Fruit fly (Drosophila melanogaster) whole organism, embryonic: ENCODE results near the gene Hexo1.

Experiments
- Abd-B ChIP-seq: fragments of 200-800 bp; sonication (Bioruptor generic); optimal IDR thresholded peaks from 2 replicates; lab custom pipeline; 2018; ENCODE audit warnings: missing biosample characterization, mild to moderate bottlenecking, missing genetic modification characterization, moderate library complexity
- Aef1 ChIP-seq: fragments of 200-800 bp; sonication (Bioruptor generic); IDR thresholded peaks from 3 replicates; pipeline ENCODE4 v1.3.6; 2022; ENCODE audit warnings: missing biosample characterization, missing genetic modification characterization
- CG10274 ChIP-seq: fragments of 200-800 bp; sonication (Bioruptor generic); optimal IDR thresholded peaks from 3 replicates; lab custom pipeline; 2017; ENCODE audit warnings: missing biosample characterization, mild to moderate bottlenecking, missing genetic modification characterization
- CG10431 ChIP-seq: fragments of 200-800 bp; sonication (Bioruptor generic); optimal IDR thresholded peaks from 3 replicates; lab custom pipeline; 2018; ENCODE audit warnings: missing biosample characterization, mild to moderate bottlenecking, missing genetic modification characterization
- CG10654 ChIP-seq: fragments of 200-800 bp; sonication (Bioruptor generic); optimal IDR thresholded peaks from 2 replicates; lab custom pipeline; 2016; ENCODE audit warnings: missing biosample characterization, missing genetic modification characterization
- CG12744 ChIP-seq: fragments of 200-800 bp; sonication (Bioruptor generic); optimal IDR thresholded peaks from 2 replicates; lab custom pipeline; 2016; ENCODE audit warnings: missing biosample characterization, missing genetic modification characterization
- CG12942 ChIP-seq: fragments of 200-800 bp; sonication (Bioruptor generic); optimal IDR thresholded peaks from 3 replicates; lab custom pipeline; 2016; ENCODE audit warnings: missing biosample characterization, missing genetic modification characterization
- CG13287 ChIP-seq: fragments of 200-800 bp; sonication (Bioruptor generic); IDR thresholded peaks from 2 replicates; pipeline ENCODE4 v1.3.6; 2022; ENCODE audit warnings: missing biosample characterization, missing genetic modification characterization; ENCODE audit not compliant: partially characterized antibody
- CG14710 ChIP-seq: fragments of 200-800 bp; sonication (Bioruptor generic); optimal IDR thresholded peaks from 3 replicates; lab custom pipeline; 2019; ENCODE audit warnings: missing biosample characterization, mild to moderate bottlenecking, missing genetic modification characterization, moderate library complexity
- CG14965 ChIP-seq: fragments of 200-800 bp; sonication (Bioruptor generic); optimal IDR thresholded peaks from 2 replicates; lab custom pipeline; 2016; ENCODE audit warnings: missing biosample characterization, missing genetic modification characterization, borderline replicate concordance
- CG1529 ChIP-seq: fragments of 200-800 bp; sonication (Bioruptor generic); optimal IDR thresholded peaks from 3 replicates; lab custom pipeline; 2018; ENCODE audit warnings: missing biosample characterization, missing genetic modification characterization
- CG17328 ChIP-seq: fragments of 200-800 bp; sonication (Bioruptor generic); IDR thresholded peaks from 2 replicates; pipeline ENCODE4 v1.3.6; 2022; ENCODE audit warnings: missing biosample characterization, missing genetic modification characterization
- CG2199 ChIP-seq: fragments of 200-800 bp; sonication (Bioruptor generic); IDR thresholded peaks from 3 replicates; pipeline ENCODE4 v1.3.6; 2022; ENCODE audit warnings: missing biosample characterization, missing genetic modification characterization
- CG31441 ChIP-seq: fragments of 200-800 bp; sonication (Bioruptor generic); IDR thresholded peaks from 2 replicates; pipeline ENCODE4 v1.3.6; 2022; ENCODE audit warnings: missing biosample characterization, missing genetic modification characterization
- CG34422 ChIP-seq: fragments of 200-800 bp; sonication (Bioruptor generic); IDR thresholded peaks from 3 replicates; pipeline ENCODE4 v1.3.6; 2022; ENCODE audit warnings: missing biosample characterization, missing genetic modification characterization
- CG3995 ChIP-seq: fragments of 200-800 bp; sonication (Bioruptor generic); optimal IDR thresholded peaks from 3 replicates; lab custom pipeline; 2016; ENCODE audit warnings: missing biosample characterization, missing genetic modification characterization
- CG5245 ChIP-seq: fragments of 200-800 bp; sonication (Bioruptor generic); optimal IDR thresholded peaks from 3 replicates; lab custom pipeline; 2016; ENCODE audit warnings: missing biosample characterization, missing genetic modification characterization
- CG6254 ChIP-seq: fragments of 200-800 bp; sonication (Bioruptor generic); optimal IDR thresholded peaks from 3 replicates; lab custom pipeline; 2017; ENCODE audit warnings: mild to moderate bottlenecking, missing biosample characterization, missing genetic modification reagents, missing genetic modification characterization
- CG7928 ChIP-seq: fragments of 200-800 bp; sonication (Bioruptor generic); optimal IDR thresholded peaks from 2 replicates; lab custom pipeline; 2017; ENCODE audit warnings: missing biosample characterization, mild to moderate bottlenecking, missing genetic modification characterization
- CrebB ChIP-seq: fragments of 200-800 bp; sonication (Bioruptor generic); optimal IDR thresholded peaks from 3 replicates; lab custom pipeline; 2018; ENCODE audit warnings: missing biosample characterization, mild to moderate bottlenecking, missing genetic modification characterization
- Dll ChIP-seq: fragments of 200-800 bp; sonication (Bioruptor generic); IDR thresholded peaks from 4 replicates; pipeline ENCODE4 v1.3.6; 2022; ENCODE audit warnings: missing biosample characterization, missing genetic modification characterization; ENCODE audit not compliant: partially characterized antibody
- H2.0 ChIP-seq: fragments of 200-800 bp; sonication (Bioruptor generic); IDR thresholded peaks from 2 replicates; pipeline ENCODE4 v1.3.6; 2022; ENCODE audit warnings: missing biosample characterization, missing genetic modification characterization
- HLHmδ ChIP-seq: fragments of 200-800 bp; sonication (Bioruptor generic); optimal IDR thresholded peaks from 2 replicates; lab custom pipeline; 2018; ENCODE audit warnings: missing biosample characterization, mild to moderate bottlenecking, missing genetic modification characterization, moderate library complexity
- HmgD ChIP-seq: fragments of 200-800 bp; sonication (Bioruptor generic); optimal IDR thresholded peaks from 3 replicates; lab custom pipeline; 2016; ENCODE audit warnings: missing biosample characterization, missing genetic modification characterization
- Hr3 ChIP-seq: fragments of 200-800 bp; sonication (Bioruptor generic); optimal IDR thresholded peaks from 3 replicates; lab custom pipeline; 2016; ENCODE audit warnings: missing biosample characterization, missing genetic modification characterization
- Hr39 ChIP-seq: fragments of >200 bp; optimal IDR thresholded peaks from 2 replicates; lab custom pipeline; 2017
- Lhr ChIP-seq: fragments of 200-800 bp; sonication (Bioruptor generic); optimal IDR thresholded peaks from 3 replicates; lab custom pipeline; 2017; ENCODE audit warnings: mild to moderate bottlenecking, missing biosample characterization, missing genetic modification reagents, missing genetic modification characterization
- MBD-R2 ChIP-seq: fragments of 200-800 bp; sonication (Bioruptor generic); IDR thresholded peaks from 2 replicates; pipeline ENCODE4 v1.3.6; 2022; ENCODE audit warnings: missing biosample characterization, missing genetic modification characterization
- Optix ChIP-seq: fragments of 200-800 bp; sonication (Bioruptor generic); IDR thresholded peaks from 3 replicates; pipeline ENCODE4 v1.3.6; 2022; ENCODE audit warnings: missing biosample characterization, missing genetic modification characterization
- Ravus ChIP-seq: fragments of 200-800 bp; sonication (Bioruptor generic); IDR thresholded peaks from 2 replicates; pipeline ENCODE4 v1.3.6; 2022; ENCODE audit warnings: missing biosample characterization, missing genetic modification characterization
- Rfx ChIP-seq: fragments of 200-800 bp; sonication (Bioruptor generic); IDR thresholded peaks from 2 replicates; pipeline ENCODE4 v1.3.6; 2022; ENCODE audit warnings: missing biosample characterization, missing genetic modification characterization
- Stat92E ChIP-seq, 3 experiments: fragments of >200 bp in 2 of 3; fragments of 200-800 bp in 1 of 3; sonication (Bioruptor generic) in 1 of 3; optimal IDR thresholded peaks; 2 replicates each; lab custom pipeline; 2017 to 2019; ENCODE audit warnings: missing biosample characterization in 3 of 3, missing genetic modification characterization in 3 of 3, mild to moderate bottlenecking in 1 of 3, moderate library complexity in 1 of 3
- YL-1 ChIP-seq: fragments of 200-800 bp; sonication (Bioruptor generic); optimal IDR thresholded peaks from 3 replicates; lab custom pipeline; 2017; ENCODE audit warnings: missing biosample characterization, mild to moderate bottlenecking, missing genetic modification characterization
- chif ChIP-seq, 2 experiments: fragments of 200-800 bp; sonication (Bioruptor generic); optimal IDR thresholded peaks; 3 replicates each; lab custom pipeline; 2016; ENCODE audit warnings: missing biosample characterization in 2 of 2, missing genetic modification characterization in 2 of 2
- crp ChIP-seq, 2 experiments: fragments of 200-800 bp; sonication (Bioruptor generic); optimal IDR thresholded peaks; 2 replicates in 1 of 2; 3 replicates in 1 of 2; lab custom pipeline; 2017; ENCODE audit warnings: missing biosample characterization in 2 of 2, missing genetic modification characterization in 2 of 2, mild to moderate bottlenecking in 1 of 2, moderate library complexity in 1 of 2
- dan ChIP-seq: fragments of 200-800 bp; sonication (Bioruptor generic); IDR thresholded peaks from 2 replicates; pipeline ENCODE4 v1.3.6; 2022; ENCODE audit warnings: missing biosample characterization, missing genetic modification characterization
- dm ChIP-seq: fragments of 200-800 bp; sonication (Bioruptor generic); optimal IDR thresholded peaks from 3 replicates; lab custom pipeline; 2016; ENCODE audit warnings: missing biosample characterization, missing genetic modification characterization
- dpn ChIP-seq, 2 experiments: fragments of 200-800 bp; sonication (Bioruptor generic); optimal IDR thresholded peaks; 3 replicates each; lab custom pipeline; 2016; ENCODE audit warnings: missing biosample characterization in 2 of 2, missing genetic modification characterization in 2 of 2
- gfzf ChIP-seq: fragments of 200-800 bp; sonication (Bioruptor generic); optimal IDR thresholded peaks from 2 replicates; lab custom pipeline; 2016; ENCODE audit warnings: missing biosample characterization, mild to moderate bottlenecking, missing genetic modification characterization, moderate library complexity
- gro ChIP-seq: fragments of 200-800 bp; sonication (Bioruptor generic); optimal IDR thresholded peaks from 2 replicates; lab custom pipeline; 2016; ENCODE audit warnings: missing biosample characterization, missing genetic modification characterization
- her ChIP-seq: fragments of 200-800 bp; sonication (Bioruptor generic); optimal IDR thresholded peaks from 2 replicates; lab custom pipeline; 2016; ENCODE audit warnings: missing biosample characterization, missing genetic modification characterization
- inv ChIP-seq: fragments of 200-800 bp; sonication (Bioruptor generic); IDR thresholded peaks from 2 replicates; pipeline ENCODE4 v1.3.6; 2022; ENCODE audit warnings: missing biosample characterization, missing genetic modification characterization; ENCODE audit not compliant: partially characterized antibody
- kay ChIP-seq: fragments of 200-800 bp; sonication (Bioruptor generic); optimal IDR thresholded peaks from 2 replicates; lab custom pipeline; 2016; ENCODE audit warnings: missing biosample characterization, missing genetic modification characterization
- phol ChIP-seq: fragments of 200-800 bp; sonication (Bioruptor generic); optimal IDR thresholded peaks from 3 replicates; lab custom pipeline; 2018; ENCODE audit warnings: missing biosample characterization, mild to moderate bottlenecking, missing genetic modification characterization, moderate library complexity
- pros ChIP-seq: fragments of 200-800 bp; sonication (Bioruptor generic); optimal IDR thresholded peaks from 3 replicates; lab custom pipeline; 2019; ENCODE audit warnings: missing biosample characterization, mild to moderate bottlenecking, missing genetic modification characterization, moderate library complexity
- pzg ChIP-seq: fragments of 200-800 bp; sonication (Bioruptor generic); optimal IDR thresholded peaks from 3 replicates; lab custom pipeline; 2018; ENCODE audit warnings: missing biosample characterization, mild to moderate bottlenecking, missing genetic modification characterization, moderate library complexity
- row ChIP-seq: fragments of 200-800 bp; sonication (Bioruptor generic); IDR thresholded peaks from 3 replicates; pipeline ENCODE4 v1.3.6; 2022; ENCODE audit warnings: missing biosample characterization, missing genetic modification characterization
- sd ChIP-seq: fragments of 200-800 bp; sonication (Bioruptor generic); optimal IDR thresholded peaks from 3 replicates; lab custom pipeline; 2018; ENCODE audit warnings: missing biosample characterization, mild to moderate bottlenecking, missing genetic modification characterization, moderate library complexity
- sens ChIP-seq: fragments of 200-800 bp; sonication (Bioruptor generic); peaks from one replicate; lab custom pipeline; 2016; ENCODE audit warnings: missing biosample characterization, missing genetic modification characterization
- stwl ChIP-seq: fragments of 200-800 bp; sonication (Bioruptor generic); optimal IDR thresholded peaks from 3 replicates; lab custom pipeline; 2018; ENCODE audit warnings: missing biosample characterization, mild to moderate bottlenecking, missing genetic modification characterization, moderate library complexity
- trem ChIP-seq: fragments of 200-800 bp; optimal IDR thresholded peaks from 3 replicates; lab custom pipeline; 2019; ENCODE audit warnings: missing biosample characterization, mild to moderate bottlenecking, missing genetic modification characterization, moderate library complexity

Gene Hexo1

DNA sequence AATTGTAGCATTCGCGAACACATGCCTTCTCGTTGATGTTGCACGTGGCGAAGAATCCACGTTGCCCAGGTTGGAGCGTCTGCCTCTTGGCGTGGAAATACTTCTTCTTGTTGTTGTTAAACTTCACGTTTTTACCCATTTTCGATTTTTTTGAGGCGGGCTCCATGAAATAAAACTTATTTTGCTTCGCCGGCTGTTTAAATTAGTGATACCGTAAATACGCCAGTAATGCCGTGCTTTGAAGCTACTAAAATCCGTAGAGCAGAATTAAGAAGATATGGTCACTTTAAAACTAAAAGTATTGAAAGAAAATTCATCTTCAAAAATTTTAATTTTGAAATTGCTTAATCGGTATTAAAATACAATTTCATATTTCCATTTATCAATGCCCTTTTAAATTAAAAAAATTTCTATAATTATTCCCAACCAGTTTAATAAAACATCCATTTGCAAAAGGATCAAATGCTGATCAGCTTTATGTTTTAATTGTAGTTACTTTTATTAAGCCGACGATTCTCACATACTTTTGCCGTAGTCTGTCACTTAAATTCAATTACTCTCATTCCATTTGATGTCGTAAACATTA, 33.7 kb downstream of the Hexo1 start, which contains the start of gene CG15014:
CG15014 (minus strand) TSS at position 228 of the 586 bp plus-strand sequence.
- TF ChIP-seq CG14965 (GFP tag; lab: Kevin White, UChicago) (no peak), CG10274 (GFP tag; lab: Kevin White, UChicago) (no peak), CG12744 (GFP tag; lab: Kevin White, UChicago) (no peak), CG34422 (GFP tag; lab: Robert Waterston, UW) (peak; percentile 16; the same call in 1 of the 3 replicates), CrebB (no peak), pros (GFP tag; lab: Kevin White, UChicago) (no peak), YL-1 (GFP tag; lab: Kevin White, UChicago) (peak; percentile 48), row (peak; percentile 42; the same call in 2 of the 3 replicates), inv (GFP tag; lab: Robert Waterston, UW) (no peak), chif (GFP tag; optimal IDR thresholded peaks at IDR 0.05; lab: Kevin White, UChicago) (no peak), trem (tag; lab: Kevin White, UChicago) (peak; percentile 29), CG5245 (no peak), Aef1 (GFP tag; lab: Robert Waterston, UW) (no peak), Lhr (GFP tag; lab: Kevin White, UChicago) (peak; percentile 6), Optix (GFP tag; lab: Robert Waterston, UW) (no peak), CG14710 (peak; percentile 23), CG17328 (GFP tag; lab: Robert Waterston, UW) (no peak), MBD-R2 (peak; percentile 68), dm (GFP tag; lab: Kevin White, UChicago) (peak; percentile 43), CG10431 (GFP tag; lab: Kevin White, UChicago) (no peak), dpn (GFP tag; optimal IDR thresholded peaks at IDR 0.05; lab: Kevin White, UChicago) (no peak), CG1529 (GFP tag; lab: Kevin White, UChicago) (no peak), gfzf (GFP tag; lab: Kevin White, UChicago) (peak; percentile 85), her (GFP tag; lab: Kevin White, UChicago) (no peak), pzg (GFP tag; lab: Kevin White, UChicago) (peak; percentile 49), Rfx (GFP tag; lab: Robert Waterston, UW) (no peak), CG3995 (GFP tag; lab: Kevin White, UChicago) (no peak), HLHmδ (no peak), HmgD (GFP tag; lab: Kevin White, UChicago) (no peak), CG6254 (GFP tag; lab: Kevin White, UChicago) (no peak), dan (GFP tag; lab: Robert Waterston, UW) (no peak), Hr39 (lab: Kevin White, UChicago) (no peak), Stat92E (GFP tag; optimal IDR thresholded peaks at IDR 0.05; lab: Kevin White, UChicago) (peak in 1 of 3 experiments; percentile 14), kay (GFP tag; lab: Kevin White, UChicago) (no peak), Ravus (GFP tag; lab: Robert Waterston, UW) (no peak), Hr3 (no peak), CG13287 (GFP tag; lab: Robert Waterston, UW) (peak; percentile 29; the same call in 1 of the 2 replicates), CG31441 (GFP tag; lab: Robert Waterston, UW) (no peak), stwl (peak; percentile 92), H2.0 (GFP tag; lab: Robert Waterston, UW) (no peak), Dll (GFP tag; lab: Robert Waterston, UW) (no peak), phol (tag; lab: Kevin White, UChicago) (no peak), gro (GFP tag; lab: Kevin White, UChicago) (no peak), CG10654 (no peak), Abd-B (GFP tag; lab: Kevin White, UChicago) (no peak), sd (no peak), CG7928 (GFP tag; lab: Kevin White, UChicago) (no peak), CG2199 (GFP tag; lab: Robert Waterston, UW) (no peak), sens (GFP tag; lab: Kevin White, UChicago) (peak; percentile 86), crp (GFP tag; optimal IDR thresholded peaks at IDR 0.05; lab: Kevin White, UChicago) (peak in 1 of 2 experiments; percentile 42), CG12942 (no peak)
